Fruit fly (Drosophila melanogaster) whole organism: ENCODE data around the gene vri.

Experiments
- CG8478 ChIP-seq: fragments of >200 bp; optimal IDR thresholded peaks from 2 replicates; lab custom pipeline; 2018; ENCODE audit warnings: inconsistent platforms
- pan ChIP-seq: fragments of >200 bp; optimal IDR thresholded peaks from 2 replicates; lab custom pipeline; 2017

dm6 chr2L:5291195-5291594 lies 2.5 kb downstream of the vri start:
- no peak for TF ChIP-seq CG8478
- TF ChIP-seq pan (lab: Kevin White, UChicago): no peak
